Worm (Caenorhabditis elegans) whole organism, L4 larva: ENCODE data around the gene comt-1.

Experiments
- F37D6.2 ChIP-seq: sonication (generic microtip); optimal IDR thresholded peaks from 2 replicates; lab custom pipeline; 2016; ENCODE audit warnings: mild to moderate bottlenecking, missing genetic modification characterization, missing compliant biosample characterization
- aha-1 ChIP-seq: fragments of 150-350 bp; peaks from one replicate; lab custom pipeline; 2014; ENCODE audit warnings: missing biosample characterization, missing genetic modification characterization
- aly-2 ChIP-seq: sonication (generic microtip); optimal IDR thresholded peaks from 2 replicates; lab custom pipeline; 2018; ENCODE audit warnings: missing biosample characterization, missing genetic modification characterization
- ceh-44 ChIP-seq: fragments of 200-800 bp; sonication (Bioruptor generic); IDR thresholded peaks from 2 replicates; pipeline ENCODE4 v1.3.6; 2022; ENCODE audit warnings: missing genetic modification reagents, missing genetic modification characterization, missing compliant biosample characterization
- cey-2 ChIP-seq: sonication (generic microtip); optimal IDR thresholded peaks from 3 replicates; lab custom pipeline; 2017; ENCODE audit warnings: missing genetic modification characterization, mild to moderate bottlenecking, missing compliant biosample characterization, antibody characterized with exemption, borderline replicate concordance; ENCODE audit not compliant: insufficient read depth
- daf-16 ChIP-seq, 3 experiments: sonication (generic microtip); optimal IDR thresholded peaks; 2 replicates each; lab custom pipeline; 2016 to 2017; ENCODE audit warnings: missing genetic modification characterization in 3 of 3, missing genetic modification reagents in 3 of 3, mild to moderate bottlenecking in 2 of 3, missing compliant biosample characterization in 2 of 3, missing biosample characterization in 1 of 3, moderate library complexity in 1 of 3
- daf-19 ChIP-seq: fragments of 200-800 bp; sonication (Bioruptor generic); conservative IDR thresholded peaks from 2 replicates; pipeline ENCODE4 v1.3.6; 2022; ENCODE audit warnings: missing genetic modification characterization, missing compliant biosample characterization
- daf-8 ChIP-seq: fragments of 200-800 bp; sonication (Bioruptor generic); IDR thresholded peaks from 2 replicates; pipeline ENCODE4 v1.3.6; 2022; ENCODE audit warnings: missing genetic modification characterization, missing compliant biosample characterization
- dmd-6 ChIP-seq: fragments of 200-800 bp; sonication (Bioruptor generic); IDR thresholded peaks from 2 replicates; pipeline ENCODE4 v1.3.6; 2022; ENCODE audit warnings: missing genetic modification reagents, missing genetic modification characterization, missing compliant biosample characterization
- dve-1 ChIP-seq: sonication (generic microtip); optimal IDR thresholded peaks from 2 replicates; lab custom pipeline; 2017; ENCODE audit warnings: antibody characterized with exemption, mild to moderate bottlenecking, missing genetic modification characterization, missing compliant biosample characterization; ENCODE audit not compliant: insufficient read depth
- fos-1 ChIP-seq: fragments of 150-350 bp; optimal IDR thresholded peaks from 2 replicates; lab custom pipeline; 2014; ENCODE audit warnings: missing biosample characterization, missing genetic modification characterization
- hlh-11 ChIP-seq: fragments of 200-800 bp; sonication (Bioruptor generic); optimal IDR thresholded peaks from 2 replicates; lab custom pipeline; 2018; ENCODE audit warnings: mild to moderate bottlenecking, missing genetic modification characterization, missing compliant biosample characterization
- hlh-30 ChIP-seq: sonication (generic microtip); optimal IDR thresholded peaks from 2 replicates; lab custom pipeline; 2017; ENCODE audit warnings: antibody characterized with exemption, mild to moderate bottlenecking, missing genetic modification characterization, missing compliant biosample characterization; ENCODE audit not compliant: insufficient read depth
- lin-13 ChIP-seq: fragments of 150-350 bp; optimal IDR thresholded peaks from 2 replicates; lab custom pipeline; 2014; ENCODE audit warnings: missing biosample characterization, missing genetic modification reagents, missing genetic modification characterization
- lin-39 ChIP-seq: fragments of 150-350 bp; optimal IDR thresholded peaks from 2 replicates; lab custom pipeline; 2014; ENCODE audit warnings: missing biosample characterization, missing genetic modification reagents, missing genetic modification characterization
- mep-1 ChIP-seq: fragments of 150-350 bp; sonication (generic microtip); optimal IDR thresholded peaks from 3 replicates; lab custom pipeline; 2014; ENCODE audit warnings: missing biosample characterization, missing genetic modification characterization
- mxl-3 ChIP-seq: fragments of 200-800 bp; sonication (Bioruptor generic); optimal IDR thresholded peaks from 2 replicates; lab custom pipeline; 2018; ENCODE audit warnings: mild to moderate bottlenecking, missing genetic modification characterization, missing compliant biosample characterization
- nhr-111 ChIP-seq: fragments of 200-800 bp; sonication (Bioruptor generic); optimal IDR thresholded peaks from 2 replicates; lab custom pipeline; 2018; ENCODE audit warnings: mild to moderate bottlenecking, missing genetic modification characterization, missing compliant biosample characterization
- nhr-28 ChIP-seq: fragments of 150-350 bp; optimal IDR thresholded peaks from 2 replicates; lab custom pipeline; 2014; ENCODE audit warnings: missing biosample characterization, missing genetic modification characterization
- nhr-48 ChIP-seq: sonication (generic microtip); optimal IDR thresholded peaks from 2 replicates; lab custom pipeline; 2016; ENCODE audit warnings: mild to moderate bottlenecking, missing genetic modification characterization, missing compliant biosample characterization
- php-3 ChIP-seq: fragments of 200-800 bp; sonication (Bioruptor generic); IDR thresholded peaks from 2 replicates; pipeline ENCODE4 v1.3.6; 2022; ENCODE audit warnings: missing genetic modification reagents, missing genetic modification characterization, missing compliant biosample characterization
- pqm-1 ChIP-seq: sonication (generic microtip); optimal IDR thresholded peaks from 2 replicates; lab custom pipeline; 2017; ENCODE audit warnings: missing biosample characterization, missing genetic modification characterization
- sdz-12 ChIP-seq: fragments of 200-800 bp; sonication (Bioruptor generic); optimal IDR thresholded peaks from 2 replicates; lab custom pipeline; 2018; ENCODE audit warnings: mild to moderate bottlenecking, missing genetic modification characterization, missing compliant biosample characterization
- snpc-1.2 ChIP-seq: fragments of 200-800 bp; sonication (Bioruptor generic); IDR thresholded peaks from 2 replicates; pipeline ENCODE4 v1.3.6; 2022; ENCODE audit warnings: missing genetic modification reagents, missing genetic modification characterization, missing compliant biosample characterization
- spr-1 ChIP-seq: sonication (generic microtip); optimal IDR thresholded peaks from 2 replicates; lab custom pipeline; 2016; ENCODE audit warnings: mild to moderate bottlenecking, missing genetic modification characterization, missing compliant biosample characterization
- tag-97 ChIP-seq: fragments of 200-800 bp; sonication (Bioruptor generic); IDR thresholded peaks from 2 replicates; pipeline ENCODE4 v1.3.6; 2022; ENCODE audit warnings: missing genetic modification characterization, missing compliant biosample characterization
- tra-1 ChIP-seq: fragments of 200-800 bp; sonication (Bioruptor generic); IDR thresholded peaks from 2 replicates; pipeline ENCODE4 v1.3.6; 2022; ENCODE audit warnings: missing genetic modification reagents, missing genetic modification characterization, missing compliant biosample characterization
- unc-62 ChIP-seq, 3 experiments: fragments of 150-350 bp in 1 of 3; sonication (generic microtip); optimal IDR thresholded peaks in 2 of 3; peaks in 1 of 3; 1 replicate in 1 of 3; 2 replicates in 2 of 3; lab custom pipeline; 2014 to 2017; ENCODE audit warnings: missing biosample characterization in 3 of 3, missing genetic modification characterization in 3 of 3, missing genetic modification reagents in 3 of 3, missing genotype in 1 of 3
- zip-11 ChIP-seq: fragments of 200-800 bp; sonication (Bioruptor generic); IDR thresholded peaks from 2 replicates; pipeline ENCODE4 v1.3.6; 2022; ENCODE audit warnings: missing genetic modification characterization, missing compliant biosample characterization
- ztf-11 ChIP-seq: fragments of 150-350 bp; optimal IDR thresholded peaks from 2 replicates; lab custom pipeline; 2014; ENCODE audit warnings: missing biosample characterization, missing genetic modification characterization

comt-1 gene

ce11 chrX:2906062-2906732 is 43.9 kb upstream of the comt-1 start (continued):
- TF ChIP-seq ceh-44 (GFP tag; lab: Robert Waterston, UW) (no peak), zip-11 (GFP tag; lab: Robert Waterston, UW) (no peak), pqm-1 (tag; lab: Kevin White, UChicago) (peak; percentile 93), fos-1 (tag; lab: Kevin White, UChicago) (no peak), spr-1 (tag; lab: Kevin White, UChicago) (no peak), tag-97 (GFP tag; lab: Robert Waterston, UW) (no peak), dve-1 (peak; percentile 18)

- no peak for TF ChIP-seq ceh-44 (GFP tag; lab: Robert Waterston, UW)
- TF ChIP-seq hlh-11 (tag; lab: Kevin White, UChicago) = peak; percentile 43
- TF ChIP-seq nhr-28 = peak; percentile 59
- no peak for TF ChIP-seq daf-16 (GFP tag; optimal IDR thresholded peaks at IDR 0.05; lab: Kevin White, UChicago)
- peak; percentile 81 for TF ChIP-seq daf-16 (tag; optimal IDR thresholded peaks at IDR 0.05; lab: Kevin White, UChicago)
- TF ChIP-seq pqm-1 (tag; lab: Kevin White, UChicago) = peak; percentile 48
- peak; percentile 33; the same call in 1 of the 2 replicates for TF ChIP-seq php-3 (GFP tag; lab: Robert Waterston, UW)
- no peak for TF ChIP-seq dmd-6 (GFP tag; lab: Robert Waterston, UW)
- TF ChIP-seq mxl-3 (GFP tag; lab: Kevin White, UChicago) = peak; percentile 48
Measured at ce11 chrX:2903715-2904419, 41.6 kb upstream of the comt-1 start.

- TF ChIP-seq mep-1 (no peak), snpc-1.2 (GFP tag; lab: Robert Waterston, UW) (no peak), nhr-111 (no peak), F37D6.2 (tag; lab: Kevin White, UChicago) (no peak), lin-39 (no peak)
- TF ChIP-seq, all 104 proteins: peak for 0
Measured at ce11 chrX:2902854-2903253, 40.6 kb upstream of the comt-1 start.

- TF ChIP-seq aha-1 (tag; lab: Kevin White, UChicago) (peak; percentile 63), nhr-48 (tag; lab: Kevin White, UChicago) (no peak), lin-13 (GFP tag; lab: Kevin White, UChicago) (no peak), aly-2 (tag; lab: Kevin White, UChicago) (no peak)
Measured at ce11 chrX:2900897-2901496, 38.7 kb upstream of the comt-1 start.

ce11 chrX:2898256-2898655 is 36.0 kb upstream of the comt-1 start, which contains the start of gene F52B10.3:
F52B10.3 (minus strand) TSS chrX:2898356.
- TF ChIP-seq sdz-12 (GFP tag; lab: Kevin White, UChicago) (no peak), cey-2 (tag; lab: Kevin White, UChicago) (no peak), daf-19 (GFP tag; lab: Robert Waterston, UW) (no peak), daf-8 (GFP tag; lab: Robert Waterston, UW) (no peak), ztf-11 (no peak)

- no peak for TF ChIP-seq aly-2 (tag; lab: Kevin White, UChicago)
- TF ChIP-seq hlh-30 (tag; lab: Kevin White, UChicago) = peak; percentile 15
- TF ChIP-seq aha-1 (tag; lab: Kevin White, UChicago) = peak; percentile 92
- TF ChIP-seq dve-1 = no peak
- TF ChIP-seq tra-1 = no peak
- peak in 1 of 2 experiments; percentile 38 for TF ChIP-seq unc-62 (GFP tag; optimal IDR thresholded peaks at IDR 0.05 in 1 of 2; lab: Kevin White, UChicago)
- no peak for TF ChIP-seq unc-62 (tag; optimal IDR thresholded peaks at IDR 0.05; lab: Kevin White, UChicago)
Measured at ce11 chrX:2895646-2896045, 33.4 kb upstream of the comt-1 start.
